Worm (Caenorhabditis elegans) whole organism, early embryonic: Measurements from ENCODE around the gene dpy-10.

Experiments used
- B0310.2 ChIP-seq: sonication (generic microtip); optimal IDR thresholded peaks from 2 replicates; lab custom pipeline; 2016; ENCODE audit warnings: mild to moderate bottlenecking, missing genetic modification characterization, missing compliant biosample characterization
- F13C5.2 ChIP-seq: sonication (generic microtip); optimal IDR thresholded peaks from 2 replicates; lab custom pipeline; 2017; ENCODE audit warnings: mild to moderate bottlenecking, missing genetic modification characterization, inconsistent platforms, missing compliant biosample characterization
- ama-1 ChIP-seq: fragments of 150-350 bp; optimal IDR thresholded peaks from 2 replicates; lab custom pipeline; 2014
- ets-7 ChIP-seq: sonication (generic microtip); optimal IDR thresholded peaks from 2 replicates; lab custom pipeline; 2016; ENCODE audit warnings: missing genotype, missing genetic modification characterization, missing compliant biosample characterization
- flt-1 ChIP-seq: fragments of 200-800 bp; sonication (Bioruptor generic); IDR thresholded peaks from 2 replicates; pipeline ENCODE4 v1.3.6; 2022; ENCODE audit warnings: missing genetic modification characterization, missing compliant biosample characterization
- hnd-1 ChIP-seq: sonication (generic microtip); optimal IDR thresholded peaks from 2 replicates; lab custom pipeline; 2016; ENCODE audit warnings: missing genetic modification characterization, missing compliant biosample characterization
- tbx-11 ChIP-seq: fragments of 200-800 bp; sonication (Bioruptor generic); IDR thresholded peaks from 2 replicates; pipeline ENCODE4 v1.3.6; 2022; ENCODE audit warnings: missing genetic modification characterization, missing compliant biosample characterization

- no peak for TF ChIP-seq F13C5.2 (tag; lab: Kevin White, UChicago)
- no peak for TF ChIP-seq flt-1 (GFP tag; lab: Robert Waterston, UW)
- TF ChIP-seq B0310.2 (tag; lab: Kevin White, UChicago), result no peak
- TF ChIP-seq tbx-11, result no peak
- no peak for TF ChIP-seq ama-1 (lab: Kevin White, UChicago)
- no peak for TF ChIP-seq ets-7 (tag; lab: Kevin White, UChicago)
- no peak for TF ChIP-seq hnd-1 (tag; lab: Kevin White, UChicago)
Measured at ce11 chrII:6752027-6752426, 40.0 kb upstream of the dpy-10 start, which contains the start of gene F41G3.19.
